Fruit fly (Drosophila melanogaster) whole organism, wandering third instar larva: Measurements from ENCODE around the gene CG7766.

Experiments used
- Abd-B ChIP-seq: fragments of >200 bp; optimal IDR thresholded peaks from 2 replicates; lab custom pipeline; 2017; ENCODE audit warnings: missing biosample characterization, missing genetic modification characterization
- CG32264 ChIP-seq: fragments of 200-800 bp; sonication (Bioruptor generic); optimal IDR thresholded peaks from 2 replicates; lab custom pipeline; 2016; ENCODE audit warnings: missing biosample characterization, missing genetic modification characterization
- CG9705 ChIP-seq: fragments of 200-800 bp; sonication (Bioruptor generic); optimal IDR thresholded peaks from 2 replicates; lab custom pipeline; 2018; ENCODE audit warnings: missing biosample characterization, mild to moderate bottlenecking, missing genetic modification characterization
- Dfd ChIP-seq: fragments of >200 bp; optimal IDR thresholded peaks from 2 replicates; lab custom pipeline; 2017; ENCODE audit warnings: missing biosample characterization, missing genetic modification characterization
- GATAd ChIP-seq: sonication (Bioruptor generic); optimal IDR thresholded peaks from 2 replicates; lab custom pipeline; 2016; ENCODE audit warnings: missing biosample characterization, missing genetic modification characterization
- HLH106 ChIP-seq: fragments of 200-800 bp; optimal IDR thresholded peaks from 3 replicates; lab custom pipeline; 2019; ENCODE audit warnings: missing biosample characterization, mild to moderate bottlenecking, missing genetic modification characterization, moderate library complexity
- Hnf4 ChIP-seq: fragments of 200-800 bp; sonication (Bioruptor generic); optimal IDR thresholded peaks from 2 replicates; lab custom pipeline; 2016; ENCODE audit warnings: missing biosample characterization, mild to moderate bottlenecking, missing genetic modification characterization
- Hr78 ChIP-seq: fragments of >200 bp; optimal IDR thresholded peaks from 2 replicates; lab custom pipeline; 2017; ENCODE audit warnings: missing biosample characterization, missing genetic modification characterization
- Hr83 ChIP-seq: fragments of 200-300 bp; sonication (Bioruptor generic); optimal IDR thresholded peaks from 2 replicates; lab custom pipeline; 2016; ENCODE audit warnings: missing biosample characterization, mild to moderate bottlenecking, missing genetic modification characterization, moderate library complexity; ENCODE audit not compliant: poor library complexity, severe bottlenecking
- Jra ChIP-seq: sonication (Bioruptor generic); optimal IDR thresholded peaks from 2 replicates; lab custom pipeline; 2016; ENCODE audit warnings: missing biosample characterization, missing genetic modification characterization
- Mio ChIP-seq: sonication (Bioruptor generic); optimal IDR thresholded peaks from 2 replicates; lab custom pipeline; 2016; ENCODE audit warnings: missing biosample characterization, missing genetic modification characterization
- Myc ChIP-seq: fragments of >200 bp; optimal IDR thresholded peaks from 2 replicates; lab custom pipeline; 2017
- N ChIP-seq: fragments of >200 bp; optimal IDR thresholded peaks from 2 replicates; lab custom pipeline; 2018; ENCODE audit warnings: missing biosample characterization, missing external identifiers, missing genetic modification characterization
- OdsH ChIP-seq: fragments of 200-800 bp; sonication (Bioruptor generic); optimal IDR thresholded peaks from 2 replicates; lab custom pipeline; 2016; ENCODE audit warnings: missing biosample characterization, mild to moderate bottlenecking, missing genetic modification characterization
- Sp1 ChIP-seq: fragments of 200-800 bp; sonication (Bioruptor generic); optimal IDR thresholded peaks from 3 replicates; lab custom pipeline; 2019; ENCODE audit warnings: missing biosample characterization, mild to moderate bottlenecking, missing genetic modification characterization, moderate library complexity
- Vsx2 ChIP-seq: fragments of 200-300, 225-300 bp; sonication (Bioruptor generic); optimal IDR thresholded peaks from 2 replicates; lab custom pipeline; 2018; ENCODE audit warnings: missing biosample characterization, missing genetic modification characterization; ENCODE audit not compliant: partially characterized antibody
- br ChIP-seq: fragments of 200-800 bp; sonication (Bioruptor generic); optimal IDR thresholded peaks from 2 replicates; lab custom pipeline; 2016; ENCODE audit warnings: missing biosample characterization, missing genetic modification characterization
- brk ChIP-seq: fragments of 200-800 bp; sonication (Bioruptor generic); optimal IDR thresholded peaks from 2 replicates; lab custom pipeline; 2016; ENCODE audit warnings: missing biosample characterization, mild to moderate bottlenecking, missing genetic modification characterization
- dl ChIP-seq, 2 experiments: fragments of 175-275, 200-275 bp in 1 of 2; fragments of 200-275 bp in 1 of 2; sonication (Bioruptor generic); optimal IDR thresholded peaks; lab custom pipeline; 2018; ENCODE audit warnings: mild to moderate bottlenecking in 2 of 2, missing biosample characterization in 2 of 2, missing genetic modification characterization in 2 of 2, moderate library complexity in 2 of 2; ENCODE audit not compliant: partially characterized antibody in 2 of 2, insufficient read depth in 1 of 2
- dmrt93B ChIP-seq: fragments of 200-800 bp; sonication (Bioruptor generic); optimal IDR thresholded peaks from 2 replicates; lab custom pipeline; 2018; ENCODE audit warnings: missing biosample characterization, mild to moderate bottlenecking, missing genetic modification characterization
- dsf ChIP-seq: sonication (Bioruptor generic); optimal IDR thresholded peaks from 2 replicates; lab custom pipeline; 2016; ENCODE audit warnings: missing biosample characterization, missing genetic modification characterization, borderline replicate concordance
- ey ChIP-seq: fragments of 200-800 bp; sonication (Bioruptor generic); optimal IDR thresholded peaks from 2 replicates; lab custom pipeline; 2016; ENCODE audit warnings: missing biosample characterization, missing genetic modification characterization
- foxo ChIP-seq, 2 experiments: fragments of 200-800 bp; sonication (Bioruptor generic); optimal IDR thresholded peaks; 2 replicates in 1 of 2; 3 replicates in 1 of 2; lab custom pipeline; 2016 to 2017; ENCODE audit warnings: missing biosample characterization in 2 of 2, missing genetic modification characterization in 2 of 2
- fru ChIP-seq: fragments of 200-800 bp; sonication (Bioruptor generic); optimal IDR thresholded peaks from 3 replicates; lab custom pipeline; 2016; ENCODE audit warnings: missing biosample characterization, mild to moderate bottlenecking, missing genetic modification characterization
- h ChIP-seq: fragments of 200-800 bp; sonication (Bioruptor generic); optimal IDR thresholded peaks from 3 replicates; lab custom pipeline; 2016; ENCODE audit warnings: missing biosample characterization, mild to moderate bottlenecking, missing genetic modification characterization
- lola ChIP-seq: fragments of >200 bp; optimal IDR thresholded peaks from 2 replicates; lab custom pipeline; 2017; ENCODE audit warnings: missing biosample characterization, missing genetic modification characterization
- pan ChIP-seq: fragments of >200 bp; optimal IDR thresholded peaks from 2 replicates; lab custom pipeline; 2017
- psq ChIP-seq: fragments of 200-800 bp; sonication (Bioruptor generic); optimal IDR thresholded peaks from 3 replicates; lab custom pipeline; 2017; ENCODE audit warnings: missing biosample characterization, mild to moderate bottlenecking, missing genetic modification characterization, moderate library complexity
- rgr ChIP-seq: fragments of 200-800 bp; sonication (Bioruptor generic); optimal IDR thresholded peaks from 3 replicates; lab custom pipeline; 2016; ENCODE audit warnings: missing biosample characterization, mild to moderate bottlenecking, missing genetic modification characterization
- sage ChIP-seq: fragments of 200-800 bp; sonication (Bioruptor generic); optimal IDR thresholded peaks from 2 replicates; lab custom pipeline; 2016; ENCODE audit warnings: missing biosample characterization, mild to moderate bottlenecking, missing genetic modification characterization
- sv ChIP-seq: fragments of 200-800 bp; sonication (Bioruptor generic); optimal IDR thresholded peaks from 3 replicates; lab custom pipeline; 2016; ENCODE audit warnings: missing biosample characterization, missing genetic modification characterization
- usp ChIP-seq: fragments of >200 bp; optimal IDR thresholded peaks from 2 replicates; lab custom pipeline; 2017; ENCODE audit warnings: missing biosample characterization, missing genetic modification characterization
- woc ChIP-seq: sonication (Bioruptor generic); optimal IDR thresholded peaks from 2 replicates; lab custom pipeline; 2016; ENCODE audit warnings: missing biosample characterization, mild to moderate bottlenecking, missing genetic modification characterization

The CG7766 gene

dm6 chrX:9129436-9129835 is 25.9 kb upstream of the CG7766 start:
- no peak for TF ChIP-seq CG32264
- TF ChIP-seq h (GFP tag; lab: Kevin White, UChicago), result no peak
- TF ChIP-seq CG9705 (GFP tag; lab: Kevin White, UChicago), result no peak
- TF ChIP-seq usp (GFP tag; lab: Kevin White, UChicago), result no peak
- TF ChIP-seq Hnf4 (GFP tag; lab: Kevin White, UChicago), result no peak
- no peak for TF ChIP-seq Hr78 (GFP tag; lab: Kevin White, UChicago)
- no peak for TF ChIP-seq dsf (GFP tag; lab: Kevin White, UChicago)
- TF ChIP-seq rgr (GFP tag; lab: Kevin White, UChicago), result no peak
- TF ChIP-seq Hr83 (GFP tag; lab: Kevin White, UChicago), result no peak
- TF ChIP-seq psq, result no peak
- no peak for TF ChIP-seq woc (GFP tag; lab: Kevin White, UChicago)
- TF ChIP-seq OdsH (GFP tag; lab: Kevin White, UChicago), result no peak
- no peak for TF ChIP-seq Vsx2 (GFP tag; lab: Kevin White, UChicago)
- TF ChIP-seq sv, result no peak
- no peak for TF ChIP-seq Jra
- TF ChIP-seq HLH106 (tag; lab: Kevin White, UChicago), result no peak
- TF ChIP-seq ey (GFP tag; lab: Kevin White, UChicago), result no peak
- TF ChIP-seq pan (lab: Kevin White, UChicago), result no peak

DNA sequence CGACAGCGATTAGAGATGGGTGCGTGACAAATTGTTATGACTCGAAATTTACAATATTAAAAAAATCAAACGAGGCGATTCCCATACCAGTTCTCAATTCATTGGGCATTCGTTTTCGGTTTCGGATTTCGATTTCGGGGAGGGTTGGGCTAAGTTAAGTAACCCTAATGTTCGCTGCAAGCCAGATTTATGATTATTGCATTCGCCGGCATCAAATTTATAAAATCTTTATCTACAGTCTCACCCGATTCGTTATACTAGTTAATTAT is 24.4 kb upstream of the CG7766 start:
- TF ChIP-seq lola (GFP tag; lab: Kevin White, UChicago) (no peak), dl (GFP tag; optimal IDR thresholded peaks at IDR 0.05; lab: Kevin White, UChicago; ENCODE audit: insufficient read depth in 1 of 2, partially characterized antibody in 2 of 2) (no peak), Hnf4 (GFP tag; lab: Kevin White, UChicago) (no peak), ey (GFP tag; lab: Kevin White, UChicago) (no peak), Myc (lab: Kevin White, UChicago) (no peak), CG9705 (GFP tag; lab: Kevin White, UChicago) (no peak), fru (GFP tag; lab: Kevin White, UChicago) (no peak), dmrt93B (GFP tag; lab: Kevin White, UChicago) (no peak), dsf (GFP tag; lab: Kevin White, UChicago) (no peak), Dfd (no peak), h (GFP tag; lab: Kevin White, UChicago) (no peak), sage (GFP tag; lab: Kevin White, UChicago) (no peak)

dm6 chrX:9127264-9128011 is 23.9 kb upstream of the CG7766 start:
- no peak for TF ChIP-seq HLH106 (tag; lab: Kevin White, UChicago)
- TF ChIP-seq N (GFP tag; lab: Kevin White, UChicago), result no peak
- TF ChIP-seq sage (GFP tag; lab: Kevin White, UChicago), result no peak
- no peak for TF ChIP-seq fru (GFP tag; lab: Kevin White, UChicago)
- TF ChIP-seq lola (GFP tag; lab: Kevin White, UChicago), result no peak
- TF ChIP-seq foxo (GFP tag; optimal IDR thresholded peaks at IDR 0.05; lab: Kevin White, UChicago), result no peak
- no peak for TF ChIP-seq Hnf4 (GFP tag; lab: Kevin White, UChicago)
- TF ChIP-seq brk, result no peak
- TF ChIP-seq dsf (GFP tag; lab: Kevin White, UChicago), result no peak
- no peak for TF ChIP-seq pan (lab: Kevin White, UChicago)
- TF ChIP-seq woc (GFP tag; lab: Kevin White, UChicago), result no peak
- no peak for TF ChIP-seq Jra
- TF ChIP-seq Mio, result no peak
- no peak for TF ChIP-seq Sp1
- TF ChIP-seq Myc (lab: Kevin White, UChicago), result no peak
- TF ChIP-seq CG32264, result no peak
- no peak for TF ChIP-seq h (GFP tag; lab: Kevin White, UChicago)
- no peak for TF ChIP-seq br
- no peak for TF ChIP-seq dmrt93B (GFP tag; lab: Kevin White, UChicago)
- no peak for TF ChIP-seq Dfd

dm6 chrX:9122492-9122891 is 19.0 kb upstream of the CG7766 start:
- TF ChIP-seq CG9705 (GFP tag; lab: Kevin White, UChicago), result no peak
- TF ChIP-seq Vsx2 (GFP tag; lab: Kevin White, UChicago), result no peak
- no peak for TF ChIP-seq CG32264
- TF ChIP-seq dsf (GFP tag; lab: Kevin White, UChicago), result no peak
- no peak for TF ChIP-seq Jra
- TF ChIP-seq Mio, result no peak
- no peak for TF ChIP-seq Myc (lab: Kevin White, UChicago)
- TF ChIP-seq pan (lab: Kevin White, UChicago), result no peak
- TF ChIP-seq GATAd, result no peak
- no peak for TF ChIP-seq Dfd
- TF ChIP-seq Abd-B (GFP tag; lab: Kevin White, UChicago), result no peak
- no peak for TF ChIP-seq fru (GFP tag; lab: Kevin White, UChicago)
